Fruit fly (Drosophila melanogaster) whole organism, embryonic: ENCODE data around the gene CheB98a.
A peak's percentile ranks its signal among the peaks of the same experiment; 100 is the strongest.

Experiments used
- Bdp1 ChIP-seq: fragments of 200-800 bp; sonication (Bioruptor generic); optimal IDR thresholded peaks from 3 replicates; lab custom pipeline; 2016; ENCODE audit warnings: missing biosample characterization, missing genetic modification characterization
- CG10431 ChIP-seq: fragments of 200-800 bp; sonication (Bioruptor generic); optimal IDR thresholded peaks from 3 replicates; lab custom pipeline; 2018; ENCODE audit warnings: missing biosample characterization, mild to moderate bottlenecking, missing genetic modification characterization
- CG10654 ChIP-seq: fragments of 200-800 bp; sonication (Bioruptor generic); optimal IDR thresholded peaks from 2 replicates; lab custom pipeline; 2016; ENCODE audit warnings: missing biosample characterization, missing genetic modification characterization
- CG10979 ChIP-seq: fragments of 200-800 bp; sonication (Bioruptor generic); optimal IDR thresholded peaks from 2 replicates; lab custom pipeline; 2018; ENCODE audit warnings: missing biosample characterization, mild to moderate bottlenecking, missing genetic modification characterization, moderate library complexity
- CG13296 ChIP-seq: fragments of 200-800 bp; sonication (Bioruptor generic); optimal IDR thresholded peaks from 3 replicates; lab custom pipeline; 2018; ENCODE audit warnings: missing biosample characterization, mild to moderate bottlenecking, missing genetic modification characterization
- CG14014 ChIP-seq: fragments of 200-800 bp; sonication (Bioruptor generic); IDR thresholded peaks from 2 replicates; pipeline ENCODE4 v1.3.6; 2022; ENCODE audit warnings: missing biosample characterization, missing genetic modification characterization
- CG15073 ChIP-seq: fragments of 200-800 bp; sonication (Bioruptor generic); optimal IDR thresholded peaks from 2 replicates; lab custom pipeline; 2016; ENCODE audit warnings: missing biosample characterization, missing genetic modification characterization
- CG15269 ChIP-seq: fragments of 200-800 bp; sonication (Bioruptor generic); optimal IDR thresholded peaks from 2 replicates; lab custom pipeline; 2018; ENCODE audit warnings: missing biosample characterization, mild to moderate bottlenecking, missing genetic modification characterization, moderate library complexity
- CG16813 ChIP-seq: fragments of 200-800 bp; sonication (Bioruptor generic); IDR thresholded peaks from 3 replicates; pipeline ENCODE4 v1.3.6; 2022; ENCODE audit warnings: missing biosample characterization, missing genetic modification characterization; ENCODE audit not compliant: partially characterized antibody
- CG2678 ChIP-seq: fragments of 200-800 bp; sonication (Bioruptor generic); optimal IDR thresholded peaks from 3 replicates; lab custom pipeline; 2019; ENCODE audit warnings: missing biosample characterization, mild to moderate bottlenecking, missing genetic modification characterization, moderate library complexity
- CG31441 ChIP-seq: fragments of 200-800 bp; sonication (Bioruptor generic); IDR thresholded peaks from 2 replicates; pipeline ENCODE4 v1.3.6; 2022; ENCODE audit warnings: missing biosample characterization, missing genetic modification characterization
- CG3847 ChIP-seq: fragments of 200-800 bp; sonication (Bioruptor generic); IDR thresholded peaks from 2 replicates; pipeline ENCODE4 v1.3.6; 2022; ENCODE audit warnings: missing biosample characterization, missing genetic modification characterization
- CG5245 ChIP-seq: fragments of 200-800 bp; sonication (Bioruptor generic); optimal IDR thresholded peaks from 3 replicates; lab custom pipeline; 2016; ENCODE audit warnings: missing biosample characterization, missing genetic modification characterization
- CG7928 ChIP-seq: fragments of 200-800 bp; sonication (Bioruptor generic); optimal IDR thresholded peaks from 2 replicates; lab custom pipeline; 2017; ENCODE audit warnings: missing biosample characterization, mild to moderate bottlenecking, missing genetic modification characterization
- CG8388 ChIP-seq: fragments of 200-800 bp; sonication (Bioruptor generic); optimal IDR thresholded peaks from 2 replicates; lab custom pipeline; 2019; ENCODE audit warnings: missing biosample characterization, mild to moderate bottlenecking, missing genetic modification characterization, moderate library complexity
- CG9215 ChIP-seq: fragments of 200-800 bp; sonication (Bioruptor generic); IDR thresholded peaks from 2 replicates; pipeline ENCODE4 v1.3.6; 2022; ENCODE audit warnings: missing biosample characterization, missing genetic modification characterization
- CG9797 ChIP-seq: fragments of 200-800 bp; sonication (Bioruptor generic); optimal IDR thresholded peaks from 3 replicates; lab custom pipeline; 2018; ENCODE audit warnings: missing biosample characterization, mild to moderate bottlenecking, missing genetic modification characterization
- CrebB ChIP-seq: fragments of 200-800 bp; sonication (Bioruptor generic); optimal IDR thresholded peaks from 3 replicates; lab custom pipeline; 2018; ENCODE audit warnings: missing biosample characterization, mild to moderate bottlenecking, missing genetic modification characterization
- Dfd ChIP-seq, 2 experiments: fragments of >200 bp; optimal IDR thresholded peaks; 2 replicates each; lab custom pipeline; 2017; ENCODE audit warnings: missing biosample characterization in 2 of 2, missing genetic modification characterization in 2 of 2
- ERR ChIP-seq: fragments of 200-800 bp; sonication (Bioruptor generic); optimal IDR thresholded peaks from 2 replicates; lab custom pipeline; 2016; ENCODE audit warnings: missing biosample characterization, missing genetic modification characterization
- Fer2 ChIP-seq: fragments of 200-800 bp; sonication (Bioruptor generic); optimal IDR thresholded peaks from 2 replicates; lab custom pipeline; 2018; ENCODE audit warnings: missing biosample characterization, mild to moderate bottlenecking, missing genetic modification characterization, moderate library complexity
- Hr78 ChIP-seq, 2 experiments: fragments of 200-800 bp in 1 of 2; fragments of >200 bp in 1 of 2; sonication (Bioruptor generic) in 1 of 2; optimal IDR thresholded peaks; 2 replicates each; lab custom pipeline; 2017 to 2019; ENCODE audit warnings: missing biosample characterization in 2 of 2, missing genetic modification characterization in 2 of 2, mild to moderate bottlenecking in 1 of 2, moderate library complexity in 1 of 2
- MESR4 ChIP-seq: fragments of 200-800 bp; sonication (Bioruptor generic); optimal IDR thresholded peaks from 2 replicates; lab custom pipeline; 2018; ENCODE audit warnings: missing biosample characterization, mild to moderate bottlenecking, missing genetic modification characterization, moderate library complexity
- NFAT ChIP-seq: fragments of 200-800 bp; sonication (Bioruptor generic); IDR thresholded peaks from 2 replicates; pipeline ENCODE4 v1.3.6; 2022; ENCODE audit warnings: missing biosample characterization, missing genetic modification characterization
- Sry-β ChIP-seq: fragments of 200-800 bp; sonication (Bioruptor generic); optimal IDR thresholded peaks from 2 replicates; lab custom pipeline; 2018; ENCODE audit warnings: missing biosample characterization, mild to moderate bottlenecking, missing genetic modification characterization, moderate library complexity
- Usf ChIP-seq: fragments of 200-800 bp; sonication (Bioruptor generic); optimal IDR thresholded peaks from 2 replicates; lab custom pipeline; 2017; ENCODE audit warnings: missing genotype, missing biosample characterization, missing genetic modification characterization
- bowl ChIP-seq: fragments of 200-800 bp; sonication (Bioruptor generic); IDR thresholded peaks from 2 replicates; pipeline ENCODE4 v1.3.6; 2022; ENCODE audit warnings: missing biosample characterization, missing genetic modification characterization
- cg ChIP-seq: fragments of 200-800 bp; sonication (Bioruptor generic); optimal IDR thresholded peaks from 3 replicates; lab custom pipeline; 2019; ENCODE audit warnings: missing biosample characterization, mild to moderate bottlenecking, missing genetic modification characterization, moderate library complexity
- da ChIP-seq: fragments of 200-800 bp; sonication (Bioruptor generic); optimal IDR thresholded peaks from 2 replicates; lab custom pipeline; 2016; ENCODE audit warnings: missing biosample characterization, missing genetic modification characterization
- dan ChIP-seq: fragments of 200-800 bp; sonication (Bioruptor generic); IDR thresholded peaks from 2 replicates; pipeline ENCODE4 v1.3.6; 2022; ENCODE audit warnings: missing biosample characterization, missing genetic modification characterization
- dati ChIP-seq: fragments of 200-800 bp; sonication (Bioruptor generic); IDR thresholded peaks from 2 replicates; pipeline ENCODE4 v1.3.6; 2022; ENCODE audit warnings: missing biosample characterization, missing genetic modification characterization
- dimm ChIP-seq: fragments of 200-800 bp; sonication (Bioruptor generic); IDR thresholded peaks from 2 replicates; pipeline ENCODE4 v1.3.6; 2022; ENCODE audit warnings: missing biosample characterization, missing genetic modification characterization
- dmrt99B ChIP-seq: fragments of 200-800 bp; sonication (Bioruptor generic); optimal IDR thresholded peaks from 2 replicates; lab custom pipeline; 2018; ENCODE audit warnings: missing biosample characterization, mild to moderate bottlenecking, missing genetic modification characterization, moderate library complexity
- fru ChIP-seq: fragments of >200 bp; optimal IDR thresholded peaks from 2 replicates; lab custom pipeline; 2017
- gce ChIP-seq: fragments of 200-800 bp; sonication (Bioruptor generic); IDR thresholded peaks from 3 replicates; pipeline ENCODE4 v1.3.6; 2022; ENCODE audit warnings: missing biosample characterization, missing genetic modification characterization
- gfzf ChIP-seq: fragments of 200-800 bp; sonication (Bioruptor generic); optimal IDR thresholded peaks from 2 replicates; lab custom pipeline; 2016; ENCODE audit warnings: missing biosample characterization, mild to moderate bottlenecking, missing genetic modification characterization, moderate library complexity
- ham ChIP-seq: fragments of 200-800 bp; sonication (Bioruptor generic); IDR thresholded peaks from 2 replicates; pipeline ENCODE4 v1.3.6; 2022; ENCODE audit warnings: missing biosample characterization, missing genetic modification characterization
- hbn ChIP-seq: fragments of 200-800 bp; sonication (Bioruptor generic); IDR thresholded peaks from 2 replicates; pipeline ENCODE4 v1.3.6; 2022; ENCODE audit warnings: missing biosample characterization, missing genetic modification characterization; ENCODE audit not compliant: partially characterized antibody
- hth ChIP-seq: fragments of >200 bp; optimal IDR thresholded peaks from 2 replicates; lab custom pipeline; 2017; ENCODE audit warnings: inconsistent platforms
- ind ChIP-seq: fragments of 200-800 bp; sonication (Bioruptor generic); optimal IDR thresholded peaks from 3 replicates; lab custom pipeline; 2016; ENCODE audit warnings: missing biosample characterization, missing genetic modification characterization
- kay ChIP-seq: fragments of 200-800 bp; sonication (Bioruptor generic); optimal IDR thresholded peaks from 2 replicates; lab custom pipeline; 2016; ENCODE audit warnings: missing biosample characterization, missing genetic modification characterization
- ken ChIP-seq: fragments of 200-800 bp; sonication (Bioruptor generic); IDR thresholded peaks from 3 replicates; pipeline ENCODE4 v1.3.6; 2022; ENCODE audit warnings: missing biosample characterization, missing genetic modification characterization
- mirr ChIP-seq: fragments of 200-800 bp; sonication (Bioruptor generic); optimal IDR thresholded peaks from 3 replicates; lab custom pipeline; 2018; ENCODE audit warnings: missing biosample characterization, mild to moderate bottlenecking, missing genetic modification characterization
- nom ChIP-seq: fragments of 200-800 bp; sonication (Bioruptor generic); optimal IDR thresholded peaks from 2 replicates; lab custom pipeline; 2017; ENCODE audit warnings: missing biosample characterization, missing genetic modification characterization, mild to moderate bottlenecking, moderate library complexity, missing genetic modification reagents
- so ChIP-seq: fragments of 200-800 bp; sonication (Bioruptor generic); IDR thresholded peaks from 3 replicates; pipeline ENCODE4 v1.3.6; 2022; ENCODE audit warnings: missing biosample characterization, missing genetic modification characterization
- stwl ChIP-seq: fragments of 200-800 bp; sonication (Bioruptor generic); optimal IDR thresholded peaks from 3 replicates; lab custom pipeline; 2018; ENCODE audit warnings: missing biosample characterization, mild to moderate bottlenecking, missing genetic modification characterization, moderate library complexity
- tio ChIP-seq: fragments of 200-800 bp; sonication (Bioruptor generic); optimal IDR thresholded peaks from 2 replicates; lab custom pipeline; 2017; ENCODE audit warnings: missing biosample characterization, missing genetic modification characterization, inconsistent platforms
- trh ChIP-seq: fragments of 200-800 bp; sonication (Bioruptor generic); optimal IDR thresholded peaks from 2 replicates; lab custom pipeline; 2016; ENCODE audit warnings: missing biosample characterization, missing genetic modification characterization
- vfl ChIP-seq: fragments of 200-800 bp; sonication (Bioruptor generic); optimal IDR thresholded peaks from 2 replicates; lab custom pipeline; 2016; ENCODE audit warnings: missing biosample characterization, missing genetic modification characterization
- zen ChIP-seq: fragments of 200-800 bp; sonication (Bioruptor generic); optimal IDR thresholded peaks from 3 replicates; lab custom pipeline; 2018; ENCODE audit warnings: missing biosample characterization, mild to moderate bottlenecking, missing genetic modification characterization, moderate library complexity

CheB98a gene

DNA sequence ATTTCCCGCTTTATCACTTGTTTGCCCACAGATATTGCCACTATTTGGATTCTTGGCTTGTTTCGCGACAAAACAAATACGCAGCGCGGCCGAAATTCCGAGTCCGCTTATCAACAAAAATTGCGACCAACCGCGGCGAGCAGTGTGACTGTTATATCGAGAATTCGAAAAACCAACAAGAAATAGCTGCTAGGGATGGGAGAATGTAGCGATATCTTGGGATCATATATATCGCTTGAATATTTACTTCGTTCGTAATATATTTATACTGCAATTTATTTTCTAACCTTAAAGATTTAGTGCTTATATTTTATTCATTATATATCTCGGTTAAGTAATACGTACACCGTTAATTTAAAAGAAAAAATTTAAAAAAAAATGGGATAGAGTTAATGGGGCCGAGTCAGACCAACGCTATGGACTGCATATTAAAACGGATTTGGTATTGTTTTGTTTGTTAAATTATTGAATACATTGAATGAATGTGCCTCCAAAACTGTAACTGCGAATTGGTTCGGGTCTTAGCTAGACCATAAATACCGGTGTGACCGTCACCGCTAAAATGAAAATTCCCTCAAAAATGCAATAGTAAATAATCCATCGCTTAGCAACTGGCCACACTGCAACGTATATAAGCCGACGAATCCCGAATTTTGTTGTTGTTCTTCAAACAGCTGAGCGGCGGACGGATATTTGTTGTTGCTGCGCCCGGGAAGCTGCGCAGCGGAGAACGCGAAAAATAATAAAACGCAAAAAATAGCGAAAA lies 38.3 kb downstream of the CheB98a start, which contains the start of the genes Apc and spg (continued):
- no peak for TF ChIP-seq cg (GFP tag; lab: Kevin White, UChicago)
- no peak for TF ChIP-seq NFAT (GFP tag; lab: Robert Waterston, UW)
- peak; percentile 14 for TF ChIP-seq CG10979 (tag; lab: Kevin White, UChicago)
- peak; percentile 37 for TF ChIP-seq CG15269 (tag; lab: Kevin White, UChicago)
- TF ChIP-seq so (GFP tag; lab: Robert Waterston, UW), result peak; percentile 44; the same call in 2 of the 3 replicates
- TF ChIP-seq Fer2 (tag; lab: Kevin White, UChicago), result no peak
- no peak for TF ChIP-seq CG5245
- TF ChIP-seq da (GFP tag; lab: Kevin White, UChicago), result peak; percentile 29
- peak; percentile 71 for TF ChIP-seq CG3847 (GFP tag; lab: Robert Waterston, UW)
- TF ChIP-seq ERR (GFP tag; lab: Kevin White, UChicago), result no peak
- TF ChIP-seq CG31441 (GFP tag; lab: Robert Waterston, UW), result peak; percentile 36
- peak; percentile 61 for TF ChIP-seq hbn (GFP tag; lab: Robert Waterston, UW)
- no peak for TF ChIP-seq Dfd (GFP tag; optimal IDR thresholded peaks at IDR 0.05; lab: Kevin White, UChicago)
- no peak for TF ChIP-seq CG15073
- TF ChIP-seq stwl (tag; lab: Kevin White, UChicago), result peak; percentile 34
- no peak for TF ChIP-seq tio
- peak; percentile 67 for TF ChIP-seq MESR4 (GFP tag; lab: Kevin White, UChicago)
- TF ChIP-seq CG2678 (tag; lab: Kevin White, UChicago), result peak; percentile 60
- peak; percentile 95 for TF ChIP-seq CG9797 (GFP tag; lab: Kevin White, UChicago)
- no peak for TF ChIP-seq dan (GFP tag; lab: Robert Waterston, UW)
- TF ChIP-seq dati (GFP tag; lab: Robert Waterston, UW), result no peak
- TF ChIP-seq hth (lab: Kevin White, UChicago), result no peak
- no peak for TF ChIP-seq dimm (GFP tag; lab: Robert Waterston, UW)
- TF ChIP-seq gce (GFP tag; lab: Robert Waterston, UW), result 0 out of 3 replicates have a peak, but pooled peaks have one; percentile 35
- TF ChIP-seq ken (GFP tag; lab: Robert Waterston, UW), result peak; percentile 26; the same call in 1 of the 3 replicates
- peak; percentile 77 for TF ChIP-seq nom
- TF ChIP-seq dmrt99B (tag; lab: Kevin White, UChicago), result peak; percentile 30
- no peak for TF ChIP-seq Sry-β
- no peak for TF ChIP-seq kay (GFP tag; lab: Kevin White, UChicago)
- no peak for TF ChIP-seq fru (lab: Kevin White, UChicago)
- TF ChIP-seq CG13296 (GFP tag; lab: Kevin White, UChicago), result peak; percentile 56
- TF ChIP-seq CrebB (tag; lab: Kevin White, UChicago), result peak; percentile 73
- TF ChIP-seq vfl (GFP tag; lab: Kevin White, UChicago), result peak; percentile 50
- TF ChIP-seq CG9215, result no peak
- no peak for TF ChIP-seq CG10431
- TF ChIP-seq CG14014, result peak; percentile 49; the same call in 1 of the 2 replicates
- TF ChIP-seq CG8388 (GFP tag; lab: Kevin White, UChicago), result no peak
- peak; percentile 30 for TF ChIP-seq Usf
- peak; percentile 31 for TF ChIP-seq Bdp1 (GFP tag; lab: Kevin White, UChicago)
- TF ChIP-seq trh, result no peak
- TF ChIP-seq CG7928 (GFP tag; lab: Kevin White, UChicago), result no peak
- TF ChIP-seq CG16813 (GFP tag; lab: Robert Waterston, UW), result peak; percentile 83
- TF ChIP-seq mirr, result peak; percentile 59
- no peak for TF ChIP-seq zen (tag; lab: Kevin White, UChicago)
- no peak for TF ChIP-seq ham (GFP tag; lab: Robert Waterston, UW)
- TF ChIP-seq gfzf (GFP tag; lab: Kevin White, UChicago), result peak; percentile 99
- no peak for TF ChIP-seq CG10654 (GFP tag; lab: Kevin White, UChicago)
- TF ChIP-seq ind (GFP tag; lab: Kevin White, UChicago), result peak; percentile 26
- TF ChIP-seq bowl (GFP tag; lab: Robert Waterston, UW), result no peak; the same call in 1 of the 2 replicates
- no peak for TF ChIP-seq Hr78 (GFP tag; optimal IDR thresholded peaks at IDR 0.05; lab: Kevin White, UChicago)
